Fruit fly (Drosophila melanogaster) whole organism, wandering third instar larva: ENCODE data around the gene Or82a.

ENCODE experiments used
- Abd-B ChIP-seq: fragments of >200 bp; optimal IDR thresholded peaks from 2 replicates; lab custom pipeline; 2017; ENCODE audit warnings: missing biosample characterization, missing genetic modification characterization
- CG9705 ChIP-seq: fragments of 200-800 bp; sonication (Bioruptor generic); optimal IDR thresholded peaks from 2 replicates; lab custom pipeline; 2018; ENCODE audit warnings: missing biosample characterization, mild to moderate bottlenecking, missing genetic modification characterization
- Dfd ChIP-seq: fragments of >200 bp; optimal IDR thresholded peaks from 2 replicates; lab custom pipeline; 2017; ENCODE audit warnings: missing biosample characterization, missing genetic modification characterization
- Dif ChIP-seq: fragments of 200-275, 200-300 bp; sonication (Bioruptor generic); optimal IDR thresholded peaks from 2 replicates; lab custom pipeline; 2018; ENCODE audit warnings: missing biosample characterization, missing genetic modification characterization; ENCODE audit not compliant: partially characterized antibody
- GATAd ChIP-seq: sonication (Bioruptor generic); optimal IDR thresholded peaks from 2 replicates; lab custom pipeline; 2016; ENCODE audit warnings: missing biosample characterization, missing genetic modification characterization
- HLH106 ChIP-seq: fragments of 200-800 bp; optimal IDR thresholded peaks from 3 replicates; lab custom pipeline; 2019; ENCODE audit warnings: missing biosample characterization, mild to moderate bottlenecking, missing genetic modification characterization, moderate library complexity
- Hnf4 ChIP-seq: fragments of 200-800 bp; sonication (Bioruptor generic); optimal IDR thresholded peaks from 2 replicates; lab custom pipeline; 2016; ENCODE audit warnings: missing biosample characterization, mild to moderate bottlenecking, missing genetic modification characterization
- Hr78 ChIP-seq: fragments of >200 bp; optimal IDR thresholded peaks from 2 replicates; lab custom pipeline; 2017; ENCODE audit warnings: missing biosample characterization, missing genetic modification characterization
- Hr83 ChIP-seq: fragments of 200-300 bp; sonication (Bioruptor generic); optimal IDR thresholded peaks from 2 replicates; lab custom pipeline; 2016; ENCODE audit warnings: missing biosample characterization, mild to moderate bottlenecking, missing genetic modification characterization, moderate library complexity; ENCODE audit not compliant: poor library complexity, severe bottlenecking
- Jra ChIP-seq: sonication (Bioruptor generic); optimal IDR thresholded peaks from 2 replicates; lab custom pipeline; 2016; ENCODE audit warnings: missing biosample characterization, missing genetic modification characterization
- Myc ChIP-seq: fragments of >200 bp; optimal IDR thresholded peaks from 2 replicates; lab custom pipeline; 2017
- N ChIP-seq: fragments of >200 bp; optimal IDR thresholded peaks from 2 replicates; lab custom pipeline; 2018; ENCODE audit warnings: missing biosample characterization, missing external identifiers, missing genetic modification characterization
- OdsH ChIP-seq: fragments of 200-800 bp; sonication (Bioruptor generic); optimal IDR thresholded peaks from 2 replicates; lab custom pipeline; 2016; ENCODE audit warnings: missing biosample characterization, mild to moderate bottlenecking, missing genetic modification characterization
- Rel ChIP-seq, 2 experiments: fragments of 200-800 bp; sonication (Bioruptor generic) in 1 of 2; optimal IDR thresholded peaks; 2 replicates in 1 of 2; 3 replicates in 1 of 2; lab custom pipeline; 2016 to 2019; ENCODE audit warnings: mild to moderate bottlenecking in 2 of 2, missing biosample characterization in 2 of 2, missing genetic modification characterization in 2 of 2, moderate library complexity in 1 of 2
- Sp1 ChIP-seq: fragments of 200-800 bp; sonication (Bioruptor generic); optimal IDR thresholded peaks from 3 replicates; lab custom pipeline; 2019; ENCODE audit warnings: missing biosample characterization, mild to moderate bottlenecking, missing genetic modification characterization, moderate library complexity
- Vsx2 ChIP-seq: fragments of 200-300, 225-300 bp; sonication (Bioruptor generic); optimal IDR thresholded peaks from 2 replicates; lab custom pipeline; 2018; ENCODE audit warnings: missing biosample characterization, missing genetic modification characterization; ENCODE audit not compliant: partially characterized antibody
- br ChIP-seq: fragments of 200-800 bp; sonication (Bioruptor generic); optimal IDR thresholded peaks from 2 replicates; lab custom pipeline; 2016; ENCODE audit warnings: missing biosample characterization, missing genetic modification characterization
- dl ChIP-seq, 2 experiments: fragments of 175-275, 200-275 bp in 1 of 2; fragments of 200-275 bp in 1 of 2; sonication (Bioruptor generic); optimal IDR thresholded peaks; lab custom pipeline; 2018; ENCODE audit warnings: mild to moderate bottlenecking in 2 of 2, missing biosample characterization in 2 of 2, missing genetic modification characterization in 2 of 2, moderate library complexity in 2 of 2; ENCODE audit not compliant: partially characterized antibody in 2 of 2, insufficient read depth in 1 of 2
- dmrt93B ChIP-seq: fragments of 200-800 bp; sonication (Bioruptor generic); optimal IDR thresholded peaks from 2 replicates; lab custom pipeline; 2018; ENCODE audit warnings: missing biosample characterization, mild to moderate bottlenecking, missing genetic modification characterization
- fru ChIP-seq: fragments of 200-800 bp; sonication (Bioruptor generic); optimal IDR thresholded peaks from 3 replicates; lab custom pipeline; 2016; ENCODE audit warnings: missing biosample characterization, mild to moderate bottlenecking, missing genetic modification characterization
- h ChIP-seq: fragments of 200-800 bp; sonication (Bioruptor generic); optimal IDR thresholded peaks from 3 replicates; lab custom pipeline; 2016; ENCODE audit warnings: missing biosample characterization, mild to moderate bottlenecking, missing genetic modification characterization
- jim ChIP-seq: fragments of 175-275, 200-325 bp; sonication (Bioruptor generic); optimal IDR thresholded peaks from 2 replicates; lab custom pipeline; 2016; ENCODE audit warnings: missing biosample characterization, mild to moderate bottlenecking, missing genetic modification characterization
- lola ChIP-seq: fragments of >200 bp; optimal IDR thresholded peaks from 2 replicates; lab custom pipeline; 2017; ENCODE audit warnings: missing biosample characterization, missing genetic modification characterization
- pan ChIP-seq: fragments of >200 bp; optimal IDR thresholded peaks from 2 replicates; lab custom pipeline; 2017
- psq ChIP-seq: fragments of 200-800 bp; sonication (Bioruptor generic); optimal IDR thresholded peaks from 3 replicates; lab custom pipeline; 2017; ENCODE audit warnings: missing biosample characterization, mild to moderate bottlenecking, missing genetic modification characterization, moderate library complexity
- rgr ChIP-seq: fragments of 200-800 bp; sonication (Bioruptor generic); optimal IDR thresholded peaks from 3 replicates; lab custom pipeline; 2016; ENCODE audit warnings: missing biosample characterization, mild to moderate bottlenecking, missing genetic modification characterization
- sage ChIP-seq: fragments of 200-800 bp; sonication (Bioruptor generic); optimal IDR thresholded peaks from 2 replicates; lab custom pipeline; 2016; ENCODE audit warnings: missing biosample characterization, mild to moderate bottlenecking, missing genetic modification characterization
- sv ChIP-seq: fragments of 200-800 bp; sonication (Bioruptor generic); optimal IDR thresholded peaks from 3 replicates; lab custom pipeline; 2016; ENCODE audit warnings: missing biosample characterization, missing genetic modification characterization
- tai ChIP-seq: sonication (Bioruptor generic); optimal IDR thresholded peaks from 2 replicates; lab custom pipeline; 2016; ENCODE audit warnings: missing biosample characterization, missing genetic modification characterization
- woc ChIP-seq: sonication (Bioruptor generic); optimal IDR thresholded peaks from 2 replicates; lab custom pipeline; 2016; ENCODE audit warnings: missing biosample characterization, mild to moderate bottlenecking, missing genetic modification characterization

Or82a gene

DNA sequence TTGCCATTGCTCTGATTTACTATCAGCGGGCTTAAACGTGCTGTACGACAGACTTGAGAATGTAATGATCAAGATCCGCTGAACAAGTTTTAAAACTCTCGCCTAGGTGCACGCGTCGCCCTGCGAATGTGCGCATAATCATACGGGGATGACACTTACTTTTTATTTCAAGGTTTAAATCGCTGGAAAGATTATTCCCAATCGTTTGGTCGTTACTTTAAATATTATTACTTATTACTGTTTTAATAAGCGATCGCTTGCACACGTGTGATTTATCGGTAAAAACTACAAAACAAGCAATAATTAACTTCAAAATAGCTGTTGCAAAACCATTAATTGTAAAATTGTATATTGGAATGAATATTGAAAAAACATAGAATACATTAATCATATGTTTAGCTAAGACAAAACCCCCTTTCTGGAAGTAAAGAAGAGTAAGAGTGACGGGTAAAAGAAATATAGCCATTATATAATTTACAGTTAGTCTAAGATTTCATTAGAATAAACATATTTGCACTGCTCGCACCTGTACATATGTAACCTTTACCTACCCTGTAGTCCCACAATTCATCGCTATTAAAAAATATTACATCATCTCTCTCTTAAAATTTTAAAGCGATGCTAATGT lies 27.5 kb upstream of the Or82a start, which contains the start of gene DhpD (continued):
- no peak for TF ChIP-seq pan (lab: Kevin White, UChicago)
- no peak for TF ChIP-seq tai
- peak; percentile 90 for TF ChIP-seq CG9705 (GFP tag; lab: Kevin White, UChicago)

DNA sequence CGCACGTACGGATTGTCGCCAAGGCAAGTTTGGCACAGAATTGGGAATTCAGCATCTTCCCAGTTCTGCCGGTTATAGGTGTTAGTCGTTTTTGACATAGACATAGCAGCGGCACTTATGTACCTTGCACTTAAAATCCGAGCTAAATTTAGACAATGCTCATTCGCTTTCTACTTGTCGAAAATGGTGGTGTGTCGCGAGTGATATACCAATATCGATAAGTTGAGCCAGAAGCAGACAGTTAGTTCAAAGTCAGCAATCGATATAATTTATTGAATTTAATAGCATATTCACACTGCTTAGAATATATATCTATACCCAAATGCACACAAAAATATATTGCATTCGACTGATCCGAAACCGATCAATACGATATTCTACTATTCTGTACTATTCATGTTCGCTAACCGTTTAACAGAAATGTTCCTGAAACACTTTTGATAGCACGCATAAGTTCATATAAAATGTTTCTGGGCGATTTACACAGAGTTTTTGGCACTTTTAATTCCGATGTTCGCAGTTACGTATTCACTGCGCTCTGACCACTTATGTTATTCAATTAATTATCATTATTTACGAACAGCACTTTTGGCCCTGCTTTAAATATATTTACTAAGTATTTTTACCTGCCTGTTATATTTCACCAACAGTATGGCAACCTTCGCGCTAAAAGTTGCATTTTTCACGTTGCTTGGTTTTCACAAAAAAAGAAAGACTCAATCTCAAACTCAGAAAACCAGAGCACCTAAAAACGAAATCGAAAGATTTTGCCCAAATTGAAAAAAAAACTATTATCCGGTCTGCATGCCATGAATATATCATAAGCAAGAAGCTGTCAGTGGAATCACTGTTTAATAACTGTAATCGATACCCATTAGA lies 24.4 kb upstream of the Or82a start, which contains the start of gene CG14641:
Gene CG14641, minus strand, starts transcription at position 204 of the 879 bp plus-strand sequence.
- TF ChIP-seq Hr83 (GFP tag; lab: Kevin White, UChicago) = no peak
- peak; percentile 82 for TF ChIP-seq Hr78 (GFP tag; lab: Kevin White, UChicago)
- no peak for TF ChIP-seq Hnf4
- TF ChIP-seq pan (lab: Kevin White, UChicago) = no peak
- TF ChIP-seq N (GFP tag; lab: Kevin White, UChicago) = peak; percentile 86
- TF ChIP-seq Dfd (GFP tag; lab: Kevin White, UChicago) = no peak
- no peak for TF ChIP-seq sage (GFP tag; lab: Kevin White, UChicago)
- no peak for TF ChIP-seq Vsx2 (GFP tag; lab: Kevin White, UChicago)
- no peak for TF ChIP-seq GATAd (GFP tag; lab: Kevin White, UChicago)
- TF ChIP-seq lola (GFP tag; lab: Kevin White, UChicago) = peak; percentile 98
- TF ChIP-seq h (GFP tag; lab: Kevin White, UChicago) = no peak
- no peak for TF ChIP-seq tai
- TF ChIP-seq rgr (GFP tag; lab: Kevin White, UChicago) = no peak
- TF ChIP-seq Abd-B (GFP tag; lab: Kevin White, UChicago) = peak; percentile 63
- TF ChIP-seq dmrt93B (GFP tag; lab: Kevin White, UChicago) = peak; percentile 40
- TF ChIP-seq psq (GFP tag; lab: Kevin White, UChicago) = no peak
- TF ChIP-seq Myc (lab: Kevin White, UChicago) = peak; percentile 9
- peak; percentile 63 for TF ChIP-seq woc
- TF ChIP-seq HLH106 (tag; lab: Kevin White, UChicago) = peak; percentile 7
- TF ChIP-seq jim (GFP tag; lab: Kevin White, UChicago) = no peak

DNA sequence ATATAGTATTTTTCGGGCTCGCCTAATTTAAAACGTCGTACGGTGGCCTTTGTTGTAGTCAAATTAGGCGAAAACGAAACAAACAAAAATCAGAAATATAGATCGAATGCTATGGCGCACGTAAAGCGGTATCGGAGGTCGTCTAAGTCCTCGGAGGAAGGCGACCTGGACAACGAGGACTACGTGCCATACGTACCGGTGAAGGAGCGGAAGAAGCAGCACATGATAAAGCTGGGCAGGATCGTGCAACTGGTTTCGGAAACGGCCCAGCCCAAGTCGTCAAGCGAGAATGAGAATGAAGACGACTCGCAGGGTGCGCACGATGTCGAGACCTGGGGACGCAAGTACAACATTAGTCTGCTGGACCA lies 23.8 kb upstream of the Or82a start, which contains the start of gene abs:
Gene abs, plus strand, starts transcription at position 30 of the 368 bp plus-strand sequence.
- TF ChIP-seq Sp1 (no peak), woc (no peak), dl (GFP tag; optimal IDR thresholded peaks at IDR 0.05; lab: Kevin White, UChicago; ENCODE audit: insufficient read depth in 1 of 2, partially characterized antibody in 2 of 2) (no peak), fru (no peak)

DNA sequence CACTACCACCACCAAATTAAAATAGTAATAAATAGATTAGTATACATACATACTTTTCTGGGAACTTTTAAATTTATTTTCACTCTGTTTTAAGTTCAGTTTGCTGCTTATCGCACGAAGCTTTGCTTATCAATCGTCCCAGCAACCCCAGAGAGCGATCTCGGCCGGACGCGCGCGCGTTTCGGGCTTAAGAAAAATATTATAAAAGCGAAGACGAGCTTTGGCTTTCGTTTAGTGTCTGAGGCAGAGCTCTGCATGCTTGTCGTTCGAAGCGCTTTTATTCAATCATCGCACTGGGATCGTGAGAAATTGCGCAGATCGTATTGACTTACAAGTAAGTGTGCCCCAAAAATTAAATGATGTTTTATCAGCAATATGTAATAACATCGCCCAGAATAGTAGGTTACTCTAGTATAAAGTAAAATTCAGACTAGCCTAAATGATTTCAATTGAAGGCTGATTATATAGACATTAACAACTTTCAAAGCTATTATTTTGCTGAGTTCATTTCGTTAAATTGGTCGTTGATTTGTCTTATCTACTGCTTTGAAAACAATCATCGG lies 21.7 kb upstream of the Or82a start, which contains the start of gene Gel:
Gene Gel, plus strand, starts transcription at position 227 of the 563 bp plus-strand sequence.
- peak; percentile 46 for TF ChIP-seq h (GFP tag; lab: Kevin White, UChicago)
- TF ChIP-seq OdsH (GFP tag; lab: Kevin White, UChicago) = no peak
- no peak for TF ChIP-seq fru
- TF ChIP-seq Rel (GFP tag; optimal IDR thresholded peaks at IDR 0.05; lab: Kevin White, UChicago) = no peak
- peak; percentile 38 for TF ChIP-seq Rel (tag; optimal IDR thresholded peaks at IDR 0.05; lab: Kevin White, UChicago)

DNA sequence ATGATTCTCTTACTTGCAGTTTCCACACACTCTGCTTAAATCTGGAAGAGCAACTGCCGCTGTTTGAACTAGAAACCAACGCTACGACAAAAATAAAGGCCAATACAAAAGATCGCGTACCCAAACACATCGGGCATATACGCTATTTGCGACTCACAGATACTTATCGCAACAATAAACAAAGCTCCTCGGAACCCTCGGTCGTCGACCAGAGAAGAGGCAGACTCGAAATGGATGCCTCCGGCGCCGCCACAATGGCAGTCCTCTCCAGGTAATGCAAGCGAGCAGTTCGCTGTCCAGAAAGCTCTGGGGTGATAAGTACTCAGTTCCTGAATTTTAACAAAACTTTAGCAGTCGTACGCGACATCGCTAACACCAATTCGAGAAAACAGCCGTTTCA lies 20.2 kb upstream of the Or82a start:
- peak; percentile 56 for TF ChIP-seq Dif (GFP tag; lab: Kevin White, UChicago)
- TF ChIP-seq tai = no peak
- no peak for TF ChIP-seq CG9705 (GFP tag; lab: Kevin White, UChicago)
- TF ChIP-seq rgr (GFP tag; lab: Kevin White, UChicago) = peak; percentile 5
- TF ChIP-seq h (GFP tag; lab: Kevin White, UChicago) = peak; percentile 32
- peak; percentile 14 for TF ChIP-seq Sp1
- TF ChIP-seq br (GFP tag; lab: Kevin White, UChicago) = peak; percentile 40
- no peak for TF ChIP-seq woc
- TF ChIP-seq Hr83 (GFP tag; lab: Kevin White, UChicago) = peak; percentile 81
- TF ChIP-seq jim (GFP tag; lab: Kevin White, UChicago) = no peak
- TF ChIP-seq Jra (GFP tag; lab: Kevin White, UChicago) = peak; percentile 10
- TF ChIP-seq pan (lab: Kevin White, UChicago) = no peak
- TF ChIP-seq sage (GFP tag; lab: Kevin White, UChicago) = no peak
- no peak for TF ChIP-seq sv (GFP tag; lab: Kevin White, UChicago)
- TF ChIP-seq dmrt93B (GFP tag; lab: Kevin White, UChicago) = no peak
